Fruit fly (Drosophila melanogaster): Measurements from ENCODE around the gene CG10098.

DNA sequence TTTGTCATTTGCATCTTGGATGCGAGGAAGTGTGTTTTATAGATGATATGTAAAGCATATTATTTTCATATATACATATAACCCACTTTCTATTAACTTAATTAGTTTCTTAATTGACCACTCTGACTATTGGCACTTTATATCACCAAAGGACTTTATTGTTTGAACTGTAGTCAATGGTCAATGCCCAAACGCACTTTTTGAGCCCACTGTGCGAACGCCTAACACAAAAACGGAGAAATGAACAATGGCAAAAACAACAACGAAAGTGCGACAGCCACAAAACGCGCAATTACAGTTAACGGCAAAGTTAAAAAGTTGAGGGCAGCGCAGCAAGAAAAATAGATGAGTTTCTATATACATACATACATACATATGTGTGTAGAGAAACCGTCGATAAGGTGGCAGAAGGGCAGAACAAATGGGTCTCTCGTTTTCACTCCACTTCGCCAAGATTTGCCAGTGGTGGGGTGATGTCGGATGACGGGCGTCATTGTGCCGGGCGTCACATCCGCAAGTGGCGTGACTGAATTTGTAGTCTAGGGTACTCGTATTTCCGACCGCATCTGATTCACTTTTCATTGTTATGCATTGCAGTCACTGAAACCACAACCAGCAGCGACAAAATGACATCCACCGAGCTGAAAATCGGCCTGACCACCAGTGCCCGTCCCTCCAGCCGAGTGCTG, 47.9 kb upstream of the CG10098 start:
- TF ChIP-seq CG8478 (optimal IDR thresholded peaks at IDR 0.05), result no peak
- TF ChIP-seq CTCF (optimal IDR thresholded peaks at IDR 0.05), result no peak
